Fruit fly (Drosophila melanogaster): ENCODE results near the gene Bdp1.
A peak's percentile ranks its signal among the peaks of the same experiment; 100 is the strongest.

Bdp1 gene

dm6 chr2L:13373435-13374242, at the start of gene Bdp1, which contains the start of gene CG6565:
Gene Bdp1 (minus strand): TSS chr2L:13373890.
Gene CG6565 (plus strand): TSS chr2L:13374019.
- no peak for TF ChIP-seq CTCF (optimal IDR thresholded peaks at IDR 0.05)
- TF ChIP-seq CG8478 (optimal IDR thresholded peaks at IDR 0.05) = no peak

- TF ChIP-seq CG8478 (optimal IDR thresholded peaks at IDR 0.05) (no peak), CTCF (optimal IDR thresholded peaks at IDR 0.05) (no peak)
Observed at dm6 chr2L:13414525-13415481, 41.1 kb upstream of the Bdp1 start, which contains the start of the genes CG16956, CG42784 and CG43850. Gene CG16956 (minus strand): TSS chr2L:13414575. Gene CG42784 (plus strand): TSS chr2L:13415431. Gene CG43850 (plus strand): TSS chr2L:13415431.

- no peak for TF ChIP-seq CTCF (optimal IDR thresholded peaks at IDR 0.05)
- no peak for TF ChIP-seq CG8478 (optimal IDR thresholded peaks at IDR 0.05)
Observed at dm6 chr2L:13412219-13412618, 38.5 kb upstream of the Bdp1 start, which contains the start of gene Flad2. Gene Flad2 (plus strand): TSS chr2L:13412519.

dm6 chr2L:13411566-13411965, 37.9 kb upstream of the Bdp1 start, which contains the start of gene Vm34Ca:
Gene Vm34Ca (minus strand): TSS chr2L:13411631.
- TF ChIP-seq CTCF (optimal IDR thresholded peaks at IDR 0.05) (no peak), CG8478 (optimal IDR thresholded peaks at IDR 0.05) (no peak)

dm6 chr2L:13399565-13399964, 25.9 kb upstream of the Bdp1 start:
- TF ChIP-seq CG8478 (optimal IDR thresholded peaks at IDR 0.05) = no peak
- no peak for TF ChIP-seq CTCF (optimal IDR thresholded peaks at IDR 0.05)

dm6 chr2L:13398614-13399161, 25.0 kb upstream of the Bdp1 start, which contains the start of the genes CG10859 and CG7110:
Gene CG10859 (minus strand): TSS chr2L:13398664.
Gene CG7110 (plus strand): TSS chr2L:13398991.
- TF ChIP-seq CTCF (optimal IDR thresholded peaks at IDR 0.05) = no peak

- TF ChIP-seq CG8478 (optimal IDR thresholded peaks at IDR 0.05) (no peak), CTCF (optimal IDR thresholded peaks at IDR 0.05) (no peak)
Observed at dm6 chr2L:13397393-13397792, 23.7 kb upstream of the Bdp1 start.

- TF ChIP-seq CTCF (optimal IDR thresholded peaks at IDR 0.05) (no peak), CG8478 (optimal IDR thresholded peaks at IDR 0.05) (no peak)
Observed at dm6 chr2L:13396084-13396483, 22.4 kb upstream of the Bdp1 start, which contains the start of gene CG16957. Gene CG16957 (minus strand): TSS chr2L:13396184.

- TF ChIP-seq CTCF (optimal IDR thresholded peaks at IDR 0.05) (peak in 1 of 2 experiments; percentile 46), CG8478 (optimal IDR thresholded peaks at IDR 0.05) (no peak)
Observed at dm6 chr2L:13394903-13395302, 21.2 kb upstream of the Bdp1 start, which contains the start of gene RpL24. Gene RpL24 (minus strand): TSS chr2L:13395131.

- TF ChIP-seq CG8478 (optimal IDR thresholded peaks at IDR 0.05) (no peak), CTCF (optimal IDR thresholded peaks at IDR 0.05) (no peak)
Observed at dm6 chr2L:13387255-13387654, 13.6 kb upstream of the Bdp1 start, which contains the start of the genes Ing5 and CG7099. Gene Ing5 (minus strand): TSS chr2L:13387312. Gene CG7099 (plus strand): TSS chr2L:13387571.

- no peak for TF ChIP-seq CG8478 (optimal IDR thresholded peaks at IDR 0.05)
- TF ChIP-seq CTCF (optimal IDR thresholded peaks at IDR 0.05) = no peak
Observed at dm6 chr2L:13382351-13383029, 8.8 kb upstream of the Bdp1 start, which contains the start of gene loqs. Gene loqs (plus strand): TSS chr2L:13382652.

dm6 chr2L:13378488-13378964, 4.8 kb upstream of the Bdp1 start, which contains the start of the genes CG9302 and beta'COP:
Gene CG9302 (minus strand): TSS chr2L:13378538.
Gene beta'COP (plus strand): TSS chr2L:13378902.
- TF ChIP-seq CG8478 (optimal IDR thresholded peaks at IDR 0.05) (no peak), CTCF (optimal IDR thresholded peaks at IDR 0.05) (no peak)

dm6 chr2L:13376086-13376485, 2.4 kb upstream of the Bdp1 start:
- TF ChIP-seq CTCF (optimal IDR thresholded peaks at IDR 0.05) (no peak), CG8478 (optimal IDR thresholded peaks at IDR 0.05) (no peak)

dm6 chr2L:13370762-13371161, 2.9 kb downstream of the Bdp1 start, which contains the start of gene ND-B22:
Gene ND-B22 (minus strand): TSS chr2L:13371110.
- TF ChIP-seq CG8478 (optimal IDR thresholded peaks at IDR 0.05) = no peak
- TF ChIP-seq CTCF (optimal IDR thresholded peaks at IDR 0.05) = no peak

All from S2 (cell line).